Fruit fly (Drosophila melanogaster): ENCODE measurements around the gene Fancl.

Fancl gene

DNA sequence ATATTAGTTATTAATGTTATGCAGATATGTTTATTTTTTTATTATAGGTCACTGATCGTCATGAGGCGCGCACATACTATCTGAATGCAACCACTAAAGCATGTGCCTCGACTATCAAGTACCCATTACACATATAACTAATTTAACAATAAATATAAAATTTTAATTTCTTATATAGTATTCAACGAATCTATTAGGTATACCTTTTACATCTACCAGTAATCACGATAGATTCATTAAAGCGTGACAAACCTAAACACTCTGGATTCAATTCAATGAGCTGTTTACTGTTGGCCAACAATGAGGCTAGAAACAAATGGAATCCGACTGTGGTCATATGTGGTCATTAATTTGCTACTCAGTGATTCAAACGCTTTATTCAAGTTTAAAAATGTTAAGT lies 14.9 kb upstream of the Fancl start, which contains the start of gene CG33784:
TSS of gene CG33784 (plus strand) at position 301 of the 400 bp plus-strand sequence.
- TF ChIP-seq ovo (GFP tag; optimal IDR thresholded peaks at IDR 0.05) (no peak), CG5204 (GFP tag; optimal IDR thresholded peaks at IDR 0.05) (no peak), toe (GFP tag; optimal IDR thresholded peaks at IDR 0.05) (no peak), Hr96 (GFP tag; optimal IDR thresholded peaks at IDR 0.05) (no peak), pad (GFP tag; optimal IDR thresholded peaks at IDR 0.05) (no peak), CG7045 (GFP tag; optimal IDR thresholded peaks at IDR 0.05) (no peak), bab1 (GFP tag; optimal IDR thresholded peaks at IDR 0.05) (no peak), CG7101 (tag; optimal IDR thresholded peaks at IDR 0.05) (no peak), cic (GFP tag; optimal IDR thresholded peaks at IDR 0.05) (no peak), tj (GFP tag; optimal IDR thresholded peaks at IDR 0.05) (no peak), CG12768 (GFP tag; optimal IDR thresholded peaks at IDR 0.05) (no peak), CG11617 (GFP tag; optimal IDR thresholded peaks at IDR 0.05) (no peak), CG14711 (tag; optimal IDR thresholded peaks at IDR 0.05) (no peak), kay (GFP tag; ENCODE audit: borderline replicate concordance) (no peak), cnc (optimal IDR thresholded peaks at IDR 0.05) (no peak), CG33017 (tag; optimal IDR thresholded peaks at IDR 0.05) (no peak)

DNA sequence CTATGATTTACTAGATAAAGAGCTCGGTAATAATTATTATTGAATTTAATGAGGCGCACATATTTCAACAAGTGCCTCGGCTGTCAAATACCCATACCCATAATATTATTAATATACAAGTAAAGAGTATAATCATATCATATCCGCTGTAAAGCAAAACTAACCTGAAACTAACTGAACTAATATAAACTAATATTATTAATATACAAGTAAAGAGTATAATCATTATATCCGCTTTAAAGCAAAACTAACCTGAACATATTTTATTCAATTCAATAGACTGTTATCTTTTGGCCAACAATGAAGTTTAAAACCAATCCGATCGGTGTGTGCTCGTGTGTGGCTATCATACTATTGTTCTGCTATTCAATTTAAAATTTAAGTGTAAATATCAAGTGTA lies 13.8 kb upstream of the Fancl start, which contains the start of gene CG33783:
TSS of gene CG33783 (plus strand) at position 301 of the 400 bp plus-strand sequence.
- TF ChIP-seq Mnt (GFP tag; optimal IDR thresholded peaks at IDR 0.05) (no peak), kay (GFP tag; ENCODE audit: borderline replicate concordance) (no peak), Hr96 (GFP tag; optimal IDR thresholded peaks at IDR 0.05) (no peak), cic (GFP tag; optimal IDR thresholded peaks at IDR 0.05) (no peak), CG11617 (GFP tag; optimal IDR thresholded peaks at IDR 0.05) (no peak), ovo (GFP tag; optimal IDR thresholded peaks at IDR 0.05) (no peak), bab1 (GFP tag; optimal IDR thresholded peaks at IDR 0.05) (no peak), CG33017 (tag; optimal IDR thresholded peaks at IDR 0.05) (no peak), pad (GFP tag; optimal IDR thresholded peaks at IDR 0.05) (no peak), CG7101 (tag; optimal IDR thresholded peaks at IDR 0.05) (no peak), Crg-1 (GFP tag; optimal IDR thresholded peaks at IDR 0.05) (no peak), CG5204 (GFP tag; optimal IDR thresholded peaks at IDR 0.05) (no peak), Clk (GFP tag; optimal IDR thresholded peaks at IDR 0.05) (no peak), CG1620 (GFP tag; optimal IDR thresholded peaks at IDR 0.05) (no peak), CG12768 (GFP tag; optimal IDR thresholded peaks at IDR 0.05) (no peak)

DNA sequence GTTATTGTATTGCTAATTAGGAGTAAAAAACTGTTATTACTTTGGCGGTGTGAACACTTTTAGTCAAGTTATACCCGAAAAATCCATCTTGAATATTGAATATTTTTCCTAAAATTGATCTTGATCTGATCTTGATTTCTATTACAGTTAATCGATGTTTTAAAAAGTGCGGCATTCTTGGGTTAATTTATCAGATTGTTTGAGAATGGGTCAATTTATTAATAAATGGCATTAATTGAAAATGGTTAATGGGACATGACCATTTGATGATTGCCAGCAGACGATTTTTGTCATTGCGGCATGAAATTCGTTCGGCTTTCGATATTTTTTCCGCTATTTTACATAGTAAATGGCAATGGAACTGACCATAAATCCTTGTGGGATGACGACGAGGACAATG lies 11.0 kb upstream of the Fancl start, which contains the start of gene CG33631:
TSS of gene CG33631 (plus strand) at position 301 of the 400 bp plus-strand sequence.
- TF ChIP-seq CG12768 (GFP tag; optimal IDR thresholded peaks at IDR 0.05) = no peak
- TF ChIP-seq ovo (GFP tag; optimal IDR thresholded peaks at IDR 0.05) = no peak
- TF ChIP-seq CG7045 (GFP tag; optimal IDR thresholded peaks at IDR 0.05) = no peak
- no peak for TF ChIP-seq kay (GFP tag; ENCODE audit: borderline replicate concordance)
- no peak for TF ChIP-seq Clk (GFP tag; optimal IDR thresholded peaks at IDR 0.05)
- no peak for TF ChIP-seq CG1620 (GFP tag; optimal IDR thresholded peaks at IDR 0.05)
- no peak for TF ChIP-seq bab1 (GFP tag; optimal IDR thresholded peaks at IDR 0.05)
- no peak for TF ChIP-seq cic (GFP tag; optimal IDR thresholded peaks at IDR 0.05)
- TF ChIP-seq toe (GFP tag; optimal IDR thresholded peaks at IDR 0.05) = no peak
- no peak for TF ChIP-seq CG11617 (GFP tag; optimal IDR thresholded peaks at IDR 0.05)
- no peak for TF ChIP-seq CG7101 (tag; optimal IDR thresholded peaks at IDR 0.05)
- TF ChIP-seq pad (GFP tag; optimal IDR thresholded peaks at IDR 0.05) = no peak
- no peak for TF ChIP-seq CG33017 (tag; optimal IDR thresholded peaks at IDR 0.05)

DNA sequence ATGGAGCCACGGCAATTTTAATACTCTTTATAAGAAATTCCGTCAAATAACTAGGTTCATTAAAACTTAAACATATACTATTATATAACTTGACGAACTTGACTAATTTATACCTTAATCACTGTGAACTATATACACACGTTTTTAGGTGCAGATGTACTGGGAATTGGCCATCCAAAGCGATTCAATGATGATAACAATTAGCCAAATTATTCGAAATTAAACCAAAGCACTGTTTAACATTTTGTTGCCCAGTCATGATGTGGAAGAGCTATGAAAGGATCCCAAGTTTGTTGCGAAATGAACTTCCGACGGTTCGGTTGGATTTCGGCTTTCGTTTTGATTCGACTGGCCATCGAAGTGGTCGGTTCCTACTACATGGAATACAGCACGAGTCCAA lies 9.7 kb upstream of the Fancl start, which contains the start of gene CG33630:
TSS of gene CG33630 (plus strand) at position 301 of the 400 bp plus-strand sequence.
- TF ChIP-seq CG7045 (GFP tag; optimal IDR thresholded peaks at IDR 0.05) (no peak), CG11617 (GFP tag; optimal IDR thresholded peaks at IDR 0.05) (no peak), ovo (GFP tag; optimal IDR thresholded peaks at IDR 0.05) (no peak), cnc (optimal IDR thresholded peaks at IDR 0.05) (no peak), CG33017 (tag; optimal IDR thresholded peaks at IDR 0.05) (no peak), cic (GFP tag; optimal IDR thresholded peaks at IDR 0.05) (no peak), CG1620 (GFP tag; optimal IDR thresholded peaks at IDR 0.05) (no peak), tj (GFP tag; optimal IDR thresholded peaks at IDR 0.05) (no peak), pad (GFP tag; optimal IDR thresholded peaks at IDR 0.05) (no peak), Mnt (GFP tag; optimal IDR thresholded peaks at IDR 0.05) (no peak), toe (GFP tag; optimal IDR thresholded peaks at IDR 0.05) (no peak)

DNA sequence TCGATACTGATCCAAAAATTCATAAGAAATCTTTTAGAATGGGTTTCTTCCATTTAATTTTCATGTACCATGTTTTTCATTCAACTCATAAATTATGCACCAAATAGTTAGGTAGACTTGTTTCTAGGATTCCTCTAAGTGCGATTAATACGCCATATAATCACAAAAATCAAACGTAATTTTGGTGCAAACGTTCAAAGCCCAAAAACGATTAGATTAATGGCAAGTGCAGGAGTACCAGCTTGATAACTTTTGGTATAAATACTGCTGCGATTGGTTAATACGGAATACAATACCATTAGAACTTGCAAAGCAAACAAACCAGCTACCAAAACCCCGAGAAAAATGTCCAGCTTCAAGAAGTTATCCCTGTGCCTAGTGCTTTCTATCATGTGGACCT lies 7.3 kb upstream of the Fancl start, which contains the start of gene Npc2c:
TSS of gene Npc2c (plus strand) at position 301 of the 400 bp plus-strand sequence.
- TF ChIP-seq CG5204 (GFP tag; optimal IDR thresholded peaks at IDR 0.05) (no peak), CG7045 (GFP tag; optimal IDR thresholded peaks at IDR 0.05) (no peak), CG11617 (GFP tag; optimal IDR thresholded peaks at IDR 0.05) (no peak)

DNA sequence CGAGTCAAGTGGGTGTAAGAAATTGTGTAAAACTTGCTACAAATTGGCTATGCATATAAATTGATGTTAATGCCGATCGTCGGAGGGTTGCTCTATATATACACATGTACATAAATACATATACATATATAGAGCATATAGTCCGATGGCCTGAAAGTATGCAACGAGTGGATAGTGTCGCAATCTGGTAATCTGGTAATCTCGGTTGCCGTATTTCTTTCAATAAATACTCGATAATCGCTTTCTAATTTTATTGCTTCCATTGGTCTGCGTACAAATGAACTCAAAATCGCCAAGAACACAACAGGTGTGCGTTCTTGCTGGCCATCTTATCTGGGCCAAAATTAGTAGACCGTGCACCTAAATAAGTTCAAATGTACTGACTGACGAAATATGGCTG lies 6.7 kb upstream of the Fancl start:
- TF ChIP-seq CG33017 (tag; optimal IDR thresholded peaks at IDR 0.05) (no peak), kay (GFP tag; ENCODE audit: borderline replicate concordance) (peak; percentile 27)

DNA sequence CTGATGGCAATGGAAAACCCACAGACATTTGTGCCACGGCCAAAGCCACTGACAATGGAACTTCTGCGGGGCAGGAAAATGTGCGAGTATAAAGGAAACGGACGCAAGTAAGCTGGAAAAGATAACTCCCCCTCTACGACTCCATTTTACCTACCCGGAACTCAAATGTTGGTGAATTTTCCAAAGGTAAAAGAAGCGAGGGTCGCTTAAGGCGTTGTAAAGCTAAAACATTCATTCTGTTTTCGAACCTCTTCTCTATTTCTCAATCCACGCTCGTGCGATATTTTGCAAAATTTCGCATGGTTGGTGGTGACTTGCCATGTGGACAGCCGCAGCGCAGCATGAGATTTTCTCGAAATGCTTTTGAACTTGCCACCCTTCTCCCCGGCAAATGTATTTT lies 4.0 kb upstream of the Fancl start:
- TF ChIP-seq cic (GFP tag; optimal IDR thresholded peaks at IDR 0.05) (no peak), CG12768 (GFP tag; optimal IDR thresholded peaks at IDR 0.05) (no peak), cnc (optimal IDR thresholded peaks at IDR 0.05) (no peak), ovo (GFP tag; optimal IDR thresholded peaks at IDR 0.05) (no peak)

All from whole organism, adult.